Fruit fly (Drosophila melanogaster) whole organism, pupa: Measurements from ENCODE around the gene ex.

ENCODE experiments used
- CG17806 ChIP-seq: fragments of 200-800 bp; sonication (Bioruptor generic); optimal IDR thresholded peaks from 2 replicates; lab custom pipeline; 2018; ENCODE audit warnings: missing biosample characterization, mild to moderate bottlenecking, missing genetic modification characterization, moderate library complexity
- CG9948 ChIP-seq: fragments of 200-800 bp; sonication (Bioruptor generic); optimal IDR thresholded peaks from 2 replicates; lab custom pipeline; 2018; ENCODE audit warnings: missing biosample characterization, mild to moderate bottlenecking, missing genetic modification characterization, moderate library complexity
- EcR ChIP-seq: fragments of 200-800 bp; sonication (Bioruptor generic); optimal IDR thresholded peaks from 3 replicates; lab custom pipeline; 2019; ENCODE audit warnings: missing biosample characterization, missing genetic modification characterization, mild to moderate bottlenecking, moderate library complexity, missing genetic modification reagents
- Snoo ChIP-seq: fragments of 200-800 bp; sonication (Bioruptor generic); optimal IDR thresholded peaks from 3 replicates; lab custom pipeline; 2017; ENCODE audit warnings: missing biosample characterization, mild to moderate bottlenecking, missing genetic modification characterization, inconsistent platforms
- fd96Ca ChIP-seq: fragments of 200-800 bp; sonication (Bioruptor generic); IDR thresholded peaks from 3 replicates; pipeline ENCODE4 v1.3.6; 2022; ENCODE audit warnings: missing biosample characterization, missing genetic modification characterization
- gl ChIP-seq: fragments of 200-800 bp; sonication (Bioruptor generic); optimal IDR thresholded peaks from 2 replicates; lab custom pipeline; 2018; ENCODE audit warnings: missing biosample characterization, mild to moderate bottlenecking, missing genetic modification characterization
- rn ChIP-seq: fragments of 200-800 bp; sonication (Bioruptor generic); IDR thresholded peaks from 2 replicates; pipeline ENCODE4 v1.3.6; 2022; ENCODE audit warnings: missing biosample characterization, missing genetic modification characterization

dm6 chr2L:441927-442691 lies 11.1 kb downstream of the ex start:
- peak; percentile 90 for TF ChIP-seq rn
- peak; percentile 95 for TF ChIP-seq Snoo (tag; lab: Kevin White, UChicago)
- peak; percentile 93 for TF ChIP-seq gl
- TF ChIP-seq EcR (GFP tag; lab: Kevin White, UChicago): peak; percentile 65
- TF ChIP-seq CG9948 (tag; lab: Kevin White, UChicago): peak; percentile 94
- TF ChIP-seq fd96Ca (GFP tag; lab: Robert Waterston, UW): peak; percentile 96
- peak; percentile 96 for TF ChIP-seq CG17806
